Worm (Caenorhabditis elegans): ENCODE data around the gene nstp-6.

Gene nstp-6

ce11 chrIV:3497909-3498308 lies 49.5 kb downstream of the nstp-6 start, which contains the start of gene ceh-53:
TSS of gene ceh-53 (plus strand) at chrIV:3498209.
- TF ChIP-seq flh-1 (GFP tag; optimal IDR thresholded peaks at IDR 0.05) = no peak
- TF ChIP-seq ceh-83 (GFP tag; optimal IDR thresholded peaks at IDR 0.05) = no peak
- no peak for TF ChIP-seq nhr-28 (tag; optimal IDR thresholded peaks at IDR 0.05)
- TF ChIP-seq sptf-1 (tag; optimal IDR thresholded peaks at IDR 0.05) = no peak
- TF ChIP-seq unc-39 (tag; optimal IDR thresholded peaks at IDR 0.05) = no peak
- no peak for TF ChIP-seq drap-1 (GFP tag; optimal IDR thresholded peaks at IDR 0.05)
- TF ChIP-seq blmp-1 (tag; optimal IDR thresholded peaks at IDR 0.05) = no peak
- no peak for TF ChIP-seq ceh-39 (tag; optimal IDR thresholded peaks at IDR 0.05)
- no peak for TF ChIP-seq mls-2 (tag; optimal IDR thresholded peaks at IDR 0.05)
- TF ChIP-seq ceh-43 (GFP tag; optimal IDR thresholded peaks at IDR 0.05) = no peak
- no peak for TF ChIP-seq lin-32 (GFP tag; optimal IDR thresholded peaks at IDR 0.05)

ce11 chrIV:3496358-3496757 lies 51.0 kb downstream of the nstp-6 start, which contains the start of gene C09G12.17:
TSS of gene C09G12.17 (minus strand) at chrIV:3496458.
- TF ChIP-seq drap-1 (GFP tag; optimal IDR thresholded peaks at IDR 0.05) (no peak), nhr-2 (tag; optimal IDR thresholded peaks at IDR 0.05) (no peak), lin-13 (tag; optimal IDR thresholded peaks at IDR 0.05) (no peak), ces-1 (GFP tag; optimal IDR thresholded peaks at IDR 0.05) (no peak), bed-3 (GFP tag; optimal IDR thresholded peaks at IDR 0.05) (no peak), lin-32 (GFP tag; optimal IDR thresholded peaks at IDR 0.05) (no peak), mls-2 (tag; optimal IDR thresholded peaks at IDR 0.05) (no peak), tbx-8 (GFP tag; optimal IDR thresholded peaks at IDR 0.05) (no peak), nhr-12 (tag; optimal IDR thresholded peaks at IDR 0.05) (no peak), blmp-1 (tag; optimal IDR thresholded peaks at IDR 0.05) (no peak), nhr-237 (tag; optimal IDR thresholded peaks at IDR 0.05) (no peak), elt-1 (tag; optimal IDR thresholded peaks at IDR 0.05; ENCODE audit: borderline replicate concordance, insufficient read depth) (no peak), flh-1 (GFP tag; optimal IDR thresholded peaks at IDR 0.05) (no peak), hlh-1 (tag; optimal IDR thresholded peaks at IDR 0.05) (no peak), unc-39 (tag; optimal IDR thresholded peaks at IDR 0.05) (no peak), ham-2 (GFP tag; optimal IDR thresholded peaks at IDR 0.05) (no peak), M03D4.4 (tag; optimal IDR thresholded peaks at IDR 0.05) (no peak)

All from whole organism, mixed stage, embryonic.